Worm (Caenorhabditis elegans) whole organism, young adult: ENCODE results near the gene sri-53.

ENCODE experiments used
- chd-7 ChIP-seq: sonication (generic microtip); optimal IDR thresholded peaks from 2 replicates; lab custom pipeline; 2016; ENCODE audit warnings: mild to moderate bottlenecking, missing genetic modification characterization, moderate library complexity, missing compliant biosample characterization
- egl-18 ChIP-seq: fragments of 200-800 bp; sonication (Bioruptor generic); IDR thresholded peaks from 2 replicates; pipeline ENCODE4 v1.3.6; 2022; ENCODE audit warnings: missing genetic modification reagents, missing genetic modification characterization, missing compliant biosample characterization
- hmg-1.2 ChIP-seq: fragments of 200-800 bp; sonication (Bioruptor generic); IDR thresholded peaks from 2 replicates; pipeline ENCODE4 v1.3.6; 2022; ENCODE audit warnings: missing genetic modification reagents, missing genetic modification characterization, missing compliant biosample characterization
- sea-2 ChIP-seq: fragments of 200-800 bp; sonication (Bioruptor generic); IDR thresholded peaks from 2 replicates; pipeline ENCODE4 v1.3.6; 2022; ENCODE audit warnings: missing genetic modification characterization, missing compliant biosample characterization
- snpc-4 ChIP-seq, 5 experiments: fragments of 150-350 bp in 1 of 5; sonication (generic microtip) in 4 of 5; optimal IDR thresholded peaks; 2 replicates each; lab custom pipeline; 2014 to 2018; ENCODE audit warnings: missing genetic modification characterization in 5 of 5, missing biosample characterization in 3 of 5, antibody characterized with exemption in 2 of 5, mild to moderate bottlenecking in 2 of 5, missing compliant biosample characterization in 2 of 5, missing genotype in 2 of 5, moderate library complexity in 2 of 5, missing genetic modification reagents in 1 of 5
- unc-62 ChIP-seq: fragments of 150-350 bp; optimal IDR thresholded peaks from 2 replicates; lab custom pipeline; 2014; ENCODE audit warnings: missing biosample characterization, missing genetic modification reagents, missing genetic modification characterization
- ztf-28 ChIP-seq: fragments of 200-800 bp; sonication (Bioruptor generic); IDR thresholded peaks from 2 replicates; pipeline ENCODE4 v1.3.6; 2022; ENCODE audit warnings: missing genetic modification reagents, missing genetic modification characterization, missing compliant biosample characterization

- TF ChIP-seq chd-7 (tag; lab: Kevin White, UChicago) (no peak), sea-2 (GFP tag; lab: Robert Waterston, UW) (no peak), unc-62 (no peak), ztf-28 (GFP tag; lab: Robert Waterston, UW) (no peak), hmg-1.2 (no peak), egl-18 (no peak), snpc-4 (GFP tag; optimal IDR thresholded peaks at IDR 0.05; lab: Kevin White, UChicago) (no peak), snpc-4 (tag; optimal IDR thresholded peaks at IDR 0.05; lab: Kevin White, UChicago) (no peak)
These were observed 23.4 kb upstream of the sri-53 start, which contains the start of gene ZC239.17 for ce11 chrII:3225780-3226179.
